Fruit fly (Drosophila melanogaster): ENCODE measurements around the gene CG12105.

CG12105 gene

DNA sequence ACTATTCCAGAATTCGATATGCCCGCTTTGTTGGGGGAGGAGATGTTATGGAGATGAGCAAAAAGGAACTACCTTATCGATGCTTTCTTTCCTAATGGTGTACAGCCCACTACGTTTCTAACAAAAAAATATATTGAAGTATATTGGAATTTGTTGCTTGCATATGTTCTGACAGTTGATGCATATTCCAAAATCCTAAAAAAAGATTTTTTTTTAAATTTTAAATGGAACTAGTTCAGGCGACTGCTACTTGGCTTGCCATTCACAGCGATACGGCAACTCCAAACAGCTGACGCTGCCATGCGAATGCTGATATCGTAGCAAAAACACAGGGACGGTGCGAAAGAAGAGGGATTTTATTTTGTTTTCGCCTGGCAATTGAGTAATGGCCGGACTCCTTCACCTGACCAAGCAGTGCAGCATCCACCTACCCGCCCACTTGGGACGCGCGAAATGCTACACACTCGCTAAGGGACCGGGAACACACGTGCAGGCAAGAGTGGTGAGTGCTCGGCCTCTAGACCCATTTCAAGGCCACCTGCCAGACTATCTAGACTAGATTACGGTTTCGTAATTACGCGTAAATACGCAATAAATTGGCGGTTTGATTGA is 2.6 kb upstream of the CG12105 start, which contains the start of the genes CG13926, ABCB7 and CG33230 (continued):
- TF ChIP-seq Fer2 (tag; optimal IDR thresholded peaks at IDR 0.05) = no peak
- TF ChIP-seq pho (GFP tag; optimal IDR thresholded peaks at IDR 0.05) = no peak
- peak; percentile 71 for TF ChIP-seq CG2120 (GFP tag; optimal IDR thresholded peaks at IDR 0.05)
- TF ChIP-seq nerfin-2 (GFP tag; IDR thresholded peaks at IDR 0.05; ENCODE audit: partially characterized antibody) = 0 out of 2 replicates have a peak, but pooled peaks have one; percentile 16
- no peak for TF ChIP-seq CG1529 (GFP tag; optimal IDR thresholded peaks at IDR 0.05)
- TF ChIP-seq insv (GFP tag; optimal IDR thresholded peaks at IDR 0.05) = no peak
- no peak for TF ChIP-seq oc (tag; optimal IDR thresholded peaks at IDR 0.05)
- no peak for TF ChIP-seq stc (GFP tag; IDR thresholded peaks at IDR 0.05)
- TF ChIP-seq CG12155 (GFP tag; optimal IDR thresholded peaks at IDR 0.05) = peak; percentile 38
- no peak for TF ChIP-seq CG33213 (GFP tag; optimal IDR thresholded peaks at IDR 0.05)
- no peak for TF ChIP-seq Blimp-1 (GFP tag; optimal IDR thresholded peaks at IDR 0.05)
- TF ChIP-seq Mad (GFP tag; optimal IDR thresholded peaks at IDR 0.05) = peak; percentile 9
- peak; percentile 44 for TF ChIP-seq Max (GFP tag; optimal IDR thresholded peaks at IDR 0.05)
- TF ChIP-seq CG8944 (GFP tag; optimal IDR thresholded peaks at IDR 0.05) = no peak
- peak; percentile 33 for TF ChIP-seq nerfin-1 (tag; optimal IDR thresholded peaks at IDR 0.05)
- no peak for TF ChIP-seq jumu (GFP tag; optimal IDR thresholded peaks at IDR 0.05)
- TF ChIP-seq CG11504 (tag; optimal IDR thresholded peaks at IDR 0.05) = no peak
- peak; percentile 29 for TF ChIP-seq CG9727 (GFP tag; optimal IDR thresholded peaks at IDR 0.05)
- TF ChIP-seq CG10274 (GFP tag; optimal IDR thresholded peaks at IDR 0.05) = peak; percentile 95
- TF ChIP-seq MBD-R2 (GFP tag; IDR thresholded peaks at IDR 0.05) = peak; percentile 84
- TF ChIP-seq Hey (tag; optimal IDR thresholded peaks at IDR 0.05) = peak; percentile 81
- no peak for TF ChIP-seq CG1647 (GFP tag; optimal IDR thresholded peaks at IDR 0.05)
- TF ChIP-seq CG8359 (GFP tag; optimal IDR thresholded peaks at IDR 0.05; ENCODE audit: borderline replicate concordance) = no peak
- no peak for TF ChIP-seq cg (GFP tag; optimal IDR thresholded peaks at IDR 0.05)
- TF ChIP-seq CG3847 (GFP tag; IDR thresholded peaks at IDR 0.05) = peak; percentile 38; the same call in 1 of the 2 replicates
- TF ChIP-seq unpg (GFP tag; optimal IDR thresholded peaks at IDR 0.05) = no peak
- TF ChIP-seq fru (optimal IDR thresholded peaks at IDR 0.05) = no peak
- TF ChIP-seq CG14014 (GFP tag; IDR thresholded peaks at IDR 0.05) = no peak
- no peak for TF ChIP-seq da (GFP tag; optimal IDR thresholded peaks at IDR 0.05)
- no peak for TF ChIP-seq Ada2b (GFP tag; IDR thresholded peaks at IDR 0.05)
- no peak for TF ChIP-seq Antp (GFP tag; optimal IDR thresholded peaks at IDR 0.05)
- TF ChIP-seq Ets97D (GFP tag; optimal IDR thresholded peaks at IDR 0.05) = peak; percentile 1
- no peak for TF ChIP-seq CG14860 (GFP tag; IDR thresholded peaks at IDR 0.05; ENCODE audit: partially characterized antibody)
- TF ChIP-seq B-H2 (GFP tag; optimal IDR thresholded peaks at IDR 0.05) = peak; percentile 59
- no peak for TF ChIP-seq CG12299 (tag; optimal IDR thresholded peaks at IDR 0.05)
- peak; percentile 45 for TF ChIP-seq Meics (GFP tag; optimal IDR thresholded peaks at IDR 0.05)
- TF ChIP-seq Ravus (GFP tag; IDR thresholded peaks at IDR 0.05) = no peak
- TF ChIP-seq Aef1 (GFP tag; IDR thresholded peaks at IDR 0.05) = no peak
- TF ChIP-seq zen (tag; optimal IDR thresholded peaks at IDR 0.05) = peak; percentile 15
- no peak for TF ChIP-seq CG4282 (GFP tag; optimal IDR thresholded peaks at IDR 0.05)
- no peak for TF ChIP-seq crc (GFP tag; optimal IDR thresholded peaks at IDR 0.05)
- TF ChIP-seq CG32532 (GFP tag; IDR thresholded peaks at IDR 0.05) = no peak; the same call in 1 of the 2 replicates
- TF ChIP-seq sob (GFP tag; IDR thresholded peaks at IDR 0.05) = no peak
- TF ChIP-seq Kr (GFP tag; optimal IDR thresholded peaks at IDR 0.05) = no peak
- TF ChIP-seq run (tag; optimal IDR thresholded peaks at IDR 0.05) = no peak
- TF ChIP-seq CG12219 (GFP tag; optimal IDR thresholded peaks at IDR 0.05) = no peak
- no peak for TF ChIP-seq Side (GFP tag; optimal IDR thresholded peaks at IDR 0.05)
- peak; percentile 93 for TF ChIP-seq Sry-β (GFP tag; optimal IDR thresholded peaks at IDR 0.05)
- no peak for TF ChIP-seq CG15696 (tag; optimal IDR thresholded peaks at IDR 0.05)
- no peak for TF ChIP-seq CG15601 (tag; optimal IDR thresholded peaks at IDR 0.05)
- peak; percentile 31 for TF ChIP-seq Hmr (GFP tag; optimal IDR thresholded peaks at IDR 0.05)
